Fruit fly (Drosophila melanogaster) whole organism, embryonic: ENCODE results near the gene CG46523.

Source experiments
- Ada2b ChIP-seq: fragments of 200-800 bp; sonication (Bioruptor generic); IDR thresholded peaks from 2 replicates; pipeline ENCODE4 v1.3.6; 2022; ENCODE audit warnings: missing biosample characterization, missing genetic modification characterization
- Antp ChIP-seq: fragments of 200-800 bp; sonication (Bioruptor generic); optimal IDR thresholded peaks from 3 replicates; lab custom pipeline; 2016; ENCODE audit warnings: missing biosample characterization, missing genetic modification characterization
- B-H2 ChIP-seq: fragments of 200-800 bp; sonication (Bioruptor generic); optimal IDR thresholded peaks from 2 replicates; lab custom pipeline; 2018; ENCODE audit warnings: missing biosample characterization, mild to moderate bottlenecking, missing genetic modification characterization
- CG1647 ChIP-seq: fragments of 200-800 bp; sonication (Bioruptor generic); optimal IDR thresholded peaks from 3 replicates; lab custom pipeline; 2016; ENCODE audit warnings: missing biosample characterization, missing genetic modification characterization
- CG17385 ChIP-seq: fragments of 200-800 bp; sonication (Bioruptor generic); optimal IDR thresholded peaks from 3 replicates; lab custom pipeline; 2018; ENCODE audit warnings: missing biosample characterization, mild to moderate bottlenecking, missing genetic modification characterization
- CG17802 ChIP-seq: fragments of 200-800 bp; sonication (Bioruptor generic); optimal IDR thresholded peaks from 2 replicates; lab custom pipeline; 2018; ENCODE audit warnings: missing biosample characterization, mild to moderate bottlenecking, missing genetic modification characterization, moderate library complexity
- CG2116 ChIP-seq: fragments of 200-800 bp; sonication (Bioruptor generic); optimal IDR thresholded peaks from 3 replicates; lab custom pipeline; 2018; ENCODE audit warnings: missing biosample characterization, mild to moderate bottlenecking, missing genetic modification characterization
- CG2120 ChIP-seq: fragments of 200-800 bp; sonication (Bioruptor generic); optimal IDR thresholded peaks from 3 replicates; lab custom pipeline; 2016; ENCODE audit warnings: missing biosample characterization, missing genetic modification characterization
- CG32532 ChIP-seq: fragments of 200-800 bp; sonication (Bioruptor generic); IDR thresholded peaks from 2 replicates; pipeline ENCODE4 v1.3.6; 2022; ENCODE audit warnings: missing biosample characterization, missing genetic modification characterization
- CG34376 ChIP-seq: fragments of 200-800 bp; sonication (Bioruptor generic); optimal IDR thresholded peaks from 2 replicates; lab custom pipeline; 2018; ENCODE audit warnings: missing biosample characterization, mild to moderate bottlenecking, missing genetic modification characterization
- CG3847 ChIP-seq: fragments of 200-800 bp; sonication (Bioruptor generic); IDR thresholded peaks from 2 replicates; pipeline ENCODE4 v1.3.6; 2022; ENCODE audit warnings: missing biosample characterization, missing genetic modification characterization
- CG4424 ChIP-seq: fragments of 200-800 bp; sonication (Bioruptor generic); optimal IDR thresholded peaks from 3 replicates; lab custom pipeline; 2016; ENCODE audit warnings: missing biosample characterization, missing genetic modification characterization
- CG5180 ChIP-seq: fragments of 200-800 bp; sonication (Bioruptor generic); optimal IDR thresholded peaks from 3 replicates; lab custom pipeline; 2017; ENCODE audit warnings: missing biosample characterization, missing genetic modification characterization, mild to moderate bottlenecking, moderate library complexity, missing genetic modification reagents
- CG7556 ChIP-seq: fragments of 200-800 bp; sonication (Bioruptor generic); optimal IDR thresholded peaks from 2 replicates; lab custom pipeline; 2017; ENCODE audit warnings: missing biosample characterization, mild to moderate bottlenecking, missing genetic modification characterization
- CG9932 ChIP-seq: fragments of 200-800 bp; sonication (Bioruptor generic); IDR thresholded peaks from 2 replicates; pipeline ENCODE4 v1.3.6; 2022; ENCODE audit warnings: missing biosample characterization, missing genetic modification characterization
- D19B ChIP-seq: fragments of 200-800 bp; sonication (Bioruptor generic); optimal IDR thresholded peaks from 2 replicates; lab custom pipeline; 2017; ENCODE audit warnings: missing biosample characterization, mild to moderate bottlenecking, missing genetic modification characterization
- Dad ChIP-seq: fragments of 200-800 bp; sonication (Bioruptor generic); optimal IDR thresholded peaks from 3 replicates; lab custom pipeline; 2016; ENCODE audit warnings: missing biosample characterization, missing genetic modification characterization
- Deaf1 ChIP-seq: fragments of 200-800 bp; optimal IDR thresholded peaks from 3 replicates; lab custom pipeline; 2019; ENCODE audit warnings: missing biosample characterization, mild to moderate bottlenecking, missing genetic modification characterization, moderate library complexity
- Dip2 ChIP-seq: fragments of 200-800 bp; sonication (Bioruptor generic); IDR thresholded peaks from 2 replicates; pipeline ENCODE4 v1.3.6; 2022; ENCODE audit warnings: missing biosample characterization, missing genetic modification characterization
- Dp ChIP-seq: fragments of 200-800 bp; sonication (Bioruptor generic); optimal IDR thresholded peaks from 2 replicates; lab custom pipeline; 2018; ENCODE audit warnings: missing biosample characterization, mild to moderate bottlenecking, missing genetic modification characterization, moderate library complexity
- Drgx ChIP-seq: fragments of 200-800 bp; sonication (Bioruptor generic); IDR thresholded peaks from 2 replicates; pipeline ENCODE4 v1.3.6; 2022; ENCODE audit warnings: missing biosample characterization, missing genetic modification characterization
- GATAe ChIP-seq: fragments of 200-800 bp; sonication (Bioruptor generic); conservative IDR thresholded peaks from 2 replicates; pipeline ENCODE4 v1.3.6; 2022; ENCODE audit warnings: missing biosample characterization, missing genetic modification characterization
- H15 ChIP-seq: fragments of 200-800 bp; sonication (Bioruptor generic); IDR thresholded peaks from 3 replicates; pipeline ENCODE4 v1.3.6; 2022; ENCODE audit warnings: missing biosample characterization, missing genetic modification characterization
- NC2β ChIP-seq: fragments of 200-800 bp; sonication (Bioruptor generic); optimal IDR thresholded peaks from 2 replicates; lab custom pipeline; 2016; ENCODE audit warnings: missing biosample characterization, missing genetic modification characterization
- Opbp ChIP-seq: fragments of 200-800 bp; sonication (Bioruptor generic); IDR thresholded peaks from 3 replicates; pipeline ENCODE4 v1.3.6; 2022; ENCODE audit warnings: missing biosample characterization, missing genetic modification characterization; ENCODE audit not compliant: partially characterized antibody
- Ptx1 ChIP-seq: fragments of 200-800 bp; sonication (Bioruptor generic); IDR thresholded peaks from 2 replicates; pipeline ENCODE4 v1.3.6; 2022; ENCODE audit warnings: missing biosample characterization, missing genetic modification characterization
- Rx ChIP-seq: fragments of 200-800 bp; sonication (Bioruptor generic); IDR thresholded peaks from 2 replicates; pipeline ENCODE4 v1.3.6; 2022; ENCODE audit warnings: missing biosample characterization, missing genetic modification characterization
- Scr ChIP-seq: fragments of 200-800 bp; sonication (Bioruptor generic); IDR thresholded peaks from 2 replicates; pipeline ENCODE4 v1.3.6; 2022; ENCODE audit warnings: missing biosample characterization, missing genetic modification characterization; ENCODE audit not compliant: partially characterized antibody
- Six4 ChIP-seq: fragments of 200-800 bp; sonication (Bioruptor generic); optimal IDR thresholded peaks from 2 replicates; lab custom pipeline; 2016; ENCODE audit warnings: missing biosample characterization, missing genetic modification characterization
- Sry-β ChIP-seq: fragments of 200-800 bp; sonication (Bioruptor generic); optimal IDR thresholded peaks from 2 replicates; lab custom pipeline; 2018; ENCODE audit warnings: missing biosample characterization, mild to moderate bottlenecking, missing genetic modification characterization, moderate library complexity
- Xrp1 ChIP-seq: fragments of 200-800 bp; sonication (Bioruptor generic); IDR thresholded peaks from 2 replicates; pipeline ENCODE4 v1.3.6; 2022; ENCODE audit warnings: missing biosample characterization, missing genetic modification characterization
- YL-1 ChIP-seq: fragments of 200-800 bp; sonication (Bioruptor generic); optimal IDR thresholded peaks from 3 replicates; lab custom pipeline; 2017; ENCODE audit warnings: missing biosample characterization, mild to moderate bottlenecking, missing genetic modification characterization
- al ChIP-seq: fragments of 200-800 bp; sonication (Bioruptor generic); IDR thresholded peaks from 2 replicates; pipeline ENCODE4 v1.3.6; 2022; ENCODE audit warnings: missing biosample characterization, missing genetic modification characterization
- cato ChIP-seq: fragments of 200-800 bp; sonication (Bioruptor generic); optimal IDR thresholded peaks from 2 replicates; lab custom pipeline; 2016; ENCODE audit warnings: missing biosample characterization, missing genetic modification characterization, borderline replicate concordance
- crc ChIP-seq: fragments of 200-800 bp; sonication (Bioruptor generic); optimal IDR thresholded peaks from 2 replicates; lab custom pipeline; 2016; ENCODE audit warnings: missing biosample characterization, missing genetic modification characterization
- crol ChIP-seq: fragments of 200-800 bp; sonication (Bioruptor generic); IDR thresholded peaks from 2 replicates; pipeline ENCODE4 v1.3.6; 2022; ENCODE audit warnings: missing biosample characterization, missing genetic modification characterization
- ftz-f1 ChIP-seq: fragments of 200-800 bp; sonication (Bioruptor generic); optimal IDR thresholded peaks from 2 replicates; lab custom pipeline; 2016; ENCODE audit warnings: missing biosample characterization, missing genetic modification characterization
- gce ChIP-seq: fragments of 200-800 bp; sonication (Bioruptor generic); IDR thresholded peaks from 3 replicates; pipeline ENCODE4 v1.3.6; 2022; ENCODE audit warnings: missing biosample characterization, missing genetic modification characterization
- h ChIP-seq: fragments of >200 bp; optimal IDR thresholded peaks from 2 replicates; lab custom pipeline; 2017
- mirr ChIP-seq: fragments of 200-800 bp; sonication (Bioruptor generic); optimal IDR thresholded peaks from 3 replicates; lab custom pipeline; 2018; ENCODE audit warnings: missing biosample characterization, mild to moderate bottlenecking, missing genetic modification characterization
- nau ChIP-seq: fragments of 200-800 bp; sonication (Bioruptor generic); optimal IDR thresholded peaks from 3 replicates; lab custom pipeline; 2017; ENCODE audit warnings: missing biosample characterization, mild to moderate bottlenecking, missing genetic modification characterization, missing genetic modification reagents
- row ChIP-seq: fragments of 200-800 bp; sonication (Bioruptor generic); IDR thresholded peaks from 3 replicates; pipeline ENCODE4 v1.3.6; 2022; ENCODE audit warnings: missing biosample characterization, missing genetic modification characterization
- scrt ChIP-seq: fragments of 200-800 bp; sonication (Bioruptor generic); optimal IDR thresholded peaks from 2 replicates; lab custom pipeline; 2018; ENCODE audit warnings: missing biosample characterization, mild to moderate bottlenecking, missing genetic modification characterization, moderate library complexity
- sens ChIP-seq: fragments of 200-800 bp; sonication (Bioruptor generic); peaks from one replicate; lab custom pipeline; 2016; ENCODE audit warnings: missing biosample characterization, missing genetic modification characterization
- sim ChIP-seq: fragments of 200-800 bp; sonication (Bioruptor generic); IDR thresholded peaks from 2 replicates; pipeline ENCODE4 v1.3.6; 2022; ENCODE audit warnings: missing biosample characterization, missing genetic modification characterization
- slbo ChIP-seq: fragments of 200-800 bp; sonication (Bioruptor generic); IDR thresholded peaks from 2 replicates; pipeline ENCODE4 v1.3.6; 2022; ENCODE audit warnings: missing biosample characterization, missing genetic modification characterization
- stwl ChIP-seq: fragments of 200-800 bp; sonication (Bioruptor generic); optimal IDR thresholded peaks from 3 replicates; lab custom pipeline; 2018; ENCODE audit warnings: missing biosample characterization, mild to moderate bottlenecking, missing genetic modification characterization, moderate library complexity
- trh ChIP-seq: fragments of 200-800 bp; sonication (Bioruptor generic); optimal IDR thresholded peaks from 2 replicates; lab custom pipeline; 2016; ENCODE audit warnings: missing biosample characterization, missing genetic modification characterization
- unpg ChIP-seq: fragments of 200-800 bp; sonication (Bioruptor generic); optimal IDR thresholded peaks from 3 replicates; lab custom pipeline; 2018; ENCODE audit warnings: missing biosample characterization, mild to moderate bottlenecking, missing genetic modification characterization, moderate library complexity
- vnd ChIP-seq: fragments of 200-800 bp; sonication (Bioruptor generic); IDR thresholded peaks from 3 replicates; pipeline ENCODE4 v1.3.6; 2022; ENCODE audit warnings: missing biosample characterization, missing genetic modification characterization; ENCODE audit not compliant: partially characterized antibody

CG46523 gene

DNA sequence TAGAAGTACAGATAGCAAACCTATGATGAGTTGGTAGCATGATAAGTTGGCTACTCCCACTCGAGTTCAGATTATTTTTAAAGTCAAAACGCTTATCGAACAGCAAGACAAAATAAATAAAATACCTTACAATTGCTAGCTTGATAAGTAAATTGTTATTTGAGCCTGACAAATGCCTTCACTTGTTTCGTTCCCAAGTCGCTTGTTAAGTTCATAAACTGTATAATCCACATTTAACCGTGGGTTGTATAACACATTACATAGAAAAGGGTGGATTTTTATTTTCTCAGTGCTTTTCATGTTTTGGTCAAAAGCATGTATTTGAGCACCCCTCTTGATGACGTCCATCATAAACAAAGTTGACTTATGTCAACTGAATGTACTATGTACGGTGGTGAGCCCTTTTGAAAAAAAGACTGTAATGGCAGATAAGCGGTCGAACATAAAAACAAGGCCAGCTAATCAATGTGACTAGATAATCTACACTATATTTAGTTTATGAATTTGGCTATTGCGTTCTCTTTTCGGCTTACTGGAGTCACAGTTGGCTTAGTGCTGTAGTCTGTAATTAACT lies 30.0 kb upstream of the CG46523 start (continued):
- TF ChIP-seq al (no peak), trh (GFP tag; lab: Kevin White, UChicago) (no peak), scrt (no peak), CG4424 (GFP tag; lab: Kevin White, UChicago) (no peak), CG9932 (GFP tag; lab: Robert Waterston, UW) (no peak), NC2β (no peak), H15 (GFP tag; lab: Robert Waterston, UW) (no peak), Rx (GFP tag; lab: Robert Waterston, UW) (no peak), Dad (no peak), Dp (GFP tag; lab: Kevin White, UChicago) (no peak), CG1647 (GFP tag; lab: Kevin White, UChicago) (no peak), Deaf1 (tag; lab: Kevin White, UChicago) (no peak), nau (no peak), cato (no peak), GATAe (GFP tag; lab: Robert Waterston, UW) (0 out of 2 replicates have a peak, but pooled peaks have one; percentile 19), Six4 (no peak), sim (no peak), Drgx (no peak), CG3847 (GFP tag; lab: Robert Waterston, UW) (no peak), vnd (GFP tag; lab: Robert Waterston, UW) (no peak), Scr (GFP tag; lab: Robert Waterston, UW) (no peak), YL-1 (GFP tag; lab: Kevin White, UChicago) (no peak), CG5180 (GFP tag; lab: Kevin White, UChicago) (no peak), D19B (no peak), Opbp (GFP tag; lab: Robert Waterston, UW) (no peak), mirr (GFP tag; lab: Kevin White, UChicago) (peak; percentile 79), Xrp1 (GFP tag; lab: Robert Waterston, UW) (no peak), crol (GFP tag; lab: Robert Waterston, UW) (no peak)

DNA sequence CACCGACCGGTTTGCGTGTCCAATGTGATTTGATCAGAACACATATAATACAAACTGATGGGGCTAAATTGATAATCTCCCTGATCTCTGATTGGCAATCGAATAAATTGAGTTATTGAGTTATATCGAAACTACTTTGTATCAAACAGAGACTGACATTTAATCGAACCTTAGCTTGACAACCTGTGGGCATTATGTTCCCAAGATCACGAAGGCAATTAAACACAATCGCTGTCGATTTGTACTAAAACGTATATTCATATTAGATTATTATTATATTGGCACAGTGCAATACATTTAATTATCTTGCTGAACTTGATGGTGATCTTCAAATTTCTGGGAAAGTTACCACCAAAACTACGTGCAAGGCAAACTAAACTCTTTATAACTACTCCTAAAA lies 29.5 kb upstream of the CG46523 start:
- TF ChIP-seq Dip2 (GFP tag; lab: Robert Waterston, UW): no peak
- TF ChIP-seq sens (GFP tag; lab: Kevin White, UChicago): peak; percentile 17
- TF ChIP-seq, all 482 proteins: peak for 1

DNA sequence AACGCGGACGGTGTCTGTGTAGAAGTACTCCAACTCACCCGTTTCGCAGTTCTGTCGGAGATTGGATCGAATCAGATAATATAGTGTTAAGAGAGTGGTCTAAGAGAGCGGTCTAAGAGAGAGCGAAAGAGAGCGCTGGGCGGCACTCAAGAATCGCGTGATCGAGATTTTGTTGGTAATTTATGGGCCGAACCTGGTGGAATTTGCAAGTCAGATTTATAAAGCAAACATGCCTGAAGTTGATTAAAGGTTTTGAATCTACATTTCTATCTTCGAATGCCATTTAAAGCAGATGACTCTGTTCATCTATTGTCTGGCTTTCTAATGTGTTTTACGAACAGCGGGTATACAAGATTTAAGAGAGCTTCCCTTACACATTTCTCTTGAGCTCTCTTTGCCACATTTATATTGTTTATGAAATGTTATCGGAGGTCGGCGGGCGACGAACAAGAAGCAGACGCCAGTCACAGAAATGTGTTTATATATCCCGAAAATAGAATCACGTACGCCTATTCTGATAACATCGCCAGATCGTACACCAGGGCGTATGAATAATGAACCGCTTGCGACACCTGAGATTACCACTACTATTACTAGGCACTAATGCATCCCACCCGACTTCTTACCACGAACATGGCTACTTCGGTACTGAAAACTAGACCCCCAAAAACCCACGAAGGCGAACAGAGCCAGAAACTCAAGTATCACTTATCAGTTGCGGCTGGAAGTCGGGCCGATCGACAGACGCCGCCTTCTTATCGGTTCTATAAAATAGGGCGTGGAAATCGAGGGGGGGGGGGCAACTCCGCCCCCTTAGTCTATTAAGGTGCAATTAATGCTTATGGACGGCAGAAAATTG lies 28.8 kb upstream of the CG46523 start:
- TF ChIP-seq CG17385 (GFP tag; lab: Kevin White, UChicago) (peak; percentile 78), stwl (tag; lab: Kevin White, UChicago) (no peak), Ada2b (GFP tag; lab: Robert Waterston, UW) (no peak), slbo (0 out of 2 replicates have a peak, but pooled peaks have one; percentile 19), CG2120 (GFP tag; lab: Kevin White, UChicago) (no peak), CG32532 (no peak), Ptx1 (GFP tag; lab: Robert Waterston, UW) (no peak), Antp (GFP tag; lab: Kevin White, UChicago) (no peak), CG17802 (tag; lab: Kevin White, UChicago) (no peak), CG34376 (GFP tag; lab: Kevin White, UChicago) (peak; percentile 84), crc (GFP tag; lab: Kevin White, UChicago) (no peak), gce (GFP tag; lab: Robert Waterston, UW) (no peak), row (GFP tag; lab: Robert Waterston, UW) (no peak), h (no peak), Sry-β (GFP tag; lab: Kevin White, UChicago) (no peak), B-H2 (peak; percentile 14), ftz-f1 (GFP tag; lab: Kevin White, UChicago) (no peak), CG7556 (GFP tag; lab: Kevin White, UChicago) (no peak), unpg (GFP tag; lab: Kevin White, UChicago) (no peak), CG2116 (GFP tag; lab: Kevin White, UChicago) (no peak)
